Worm (Caenorhabditis elegans) whole organism, L4/young adult: ENCODE results near the gene E02A10.3.

Source experiments
- W03F9.2 ChIP-seq: fragments of 150-350 bp; optimal IDR thresholded peaks from 2 replicates; lab custom pipeline; 2014; ENCODE audit warnings: missing biosample characterization, missing genetic modification characterization
- dao-5 ChIP-seq: sonication (generic microtip); optimal IDR thresholded peaks from 2 replicates; lab custom pipeline; 2016; ENCODE audit warnings: missing genotype, missing genetic modification characterization, moderate library complexity, missing compliant biosample characterization
- him-1 ChIP-seq: sonication (generic microtip); optimal IDR thresholded peaks from 2 replicates; lab custom pipeline; 2016; ENCODE audit warnings: missing genotype, missing genetic modification reagents, missing genetic modification characterization, missing compliant biosample characterization

DNA sequence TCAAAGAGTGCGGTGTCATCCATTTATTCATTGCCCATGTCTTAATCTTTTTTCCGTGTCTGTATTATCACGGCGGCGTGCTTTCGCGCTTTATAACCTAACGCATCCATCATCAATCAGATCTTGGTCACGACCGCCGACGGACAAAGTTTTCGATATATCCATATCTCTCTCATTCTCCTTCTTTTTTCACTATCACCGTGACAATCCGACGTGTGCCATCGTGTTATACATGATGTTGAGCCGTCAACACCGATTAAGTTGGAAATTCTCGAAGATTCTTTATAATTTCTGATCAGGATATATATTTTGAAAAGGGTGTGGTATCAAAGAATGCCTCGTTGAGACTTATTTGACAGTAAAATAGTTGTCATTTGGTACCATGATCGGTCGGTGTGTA lies 22.5 kb upstream of the E02A10.3 start:
- no peak for TF ChIP-seq him-1 (tag; lab: Kevin White, UChicago)
- no peak for TF ChIP-seq dao-5 (tag; lab: Kevin White, UChicago)
- no peak for TF ChIP-seq W03F9.2 (tag; lab: Kevin White, UChicago)
